Worm (Caenorhabditis elegans) whole organism, midembryonic: Measurements from ENCODE around the gene ceh-99.

Source experiments
- T22C8.4 ChIP-seq: fragments of 200-800 bp; sonication (Bioruptor generic); IDR thresholded peaks from 2 replicates; pipeline ENCODE4 v1.3.6; 2022; ENCODE audit warnings: missing genetic modification characterization, missing compliant biosample characterization
- cog-1 ChIP-seq: sonication (generic microtip); optimal IDR thresholded peaks from 2 replicates; lab custom pipeline; 2016; ENCODE audit warnings: missing genetic modification characterization, missing compliant biosample characterization
- flt-1 ChIP-seq: fragments of 200-800 bp; sonication (Bioruptor generic); IDR thresholded peaks from 2 replicates; pipeline ENCODE4 v1.3.6; 2022; ENCODE audit warnings: missing genetic modification characterization, missing compliant biosample characterization
- med-1 ChIP-seq: sonication (generic microtip); optimal IDR thresholded peaks from 2 replicates; lab custom pipeline; 2017; ENCODE audit warnings: missing genetic modification characterization, mild to moderate bottlenecking, missing compliant biosample characterization, antibody characterized with exemption, missing genetic modification reagents; ENCODE audit not compliant: insufficient read depth
- ref-1 ChIP-seq: fragments of 200-800 bp; sonication (Bioruptor generic); conservative IDR thresholded peaks from 2 replicates; pipeline ENCODE4 v1.3.6; 2022; ENCODE audit warnings: missing genetic modification reagents, missing genetic modification characterization, missing compliant biosample characterization
- tab-1 ChIP-seq: fragments of 200-800 bp; sonication (Bioruptor generic); IDR thresholded peaks from 2 replicates; pipeline ENCODE4 v1.3.6; 2022; ENCODE audit warnings: missing genetic modification characterization, missing compliant biosample characterization
- ztf-29 ChIP-seq: fragments of 200-800 bp; sonication (Bioruptor generic); IDR thresholded peaks from 2 replicates; pipeline ENCODE4 v1.3.6; 2022; ENCODE audit warnings: missing genetic modification reagents, missing genetic modification characterization, missing compliant biosample characterization

DNA sequence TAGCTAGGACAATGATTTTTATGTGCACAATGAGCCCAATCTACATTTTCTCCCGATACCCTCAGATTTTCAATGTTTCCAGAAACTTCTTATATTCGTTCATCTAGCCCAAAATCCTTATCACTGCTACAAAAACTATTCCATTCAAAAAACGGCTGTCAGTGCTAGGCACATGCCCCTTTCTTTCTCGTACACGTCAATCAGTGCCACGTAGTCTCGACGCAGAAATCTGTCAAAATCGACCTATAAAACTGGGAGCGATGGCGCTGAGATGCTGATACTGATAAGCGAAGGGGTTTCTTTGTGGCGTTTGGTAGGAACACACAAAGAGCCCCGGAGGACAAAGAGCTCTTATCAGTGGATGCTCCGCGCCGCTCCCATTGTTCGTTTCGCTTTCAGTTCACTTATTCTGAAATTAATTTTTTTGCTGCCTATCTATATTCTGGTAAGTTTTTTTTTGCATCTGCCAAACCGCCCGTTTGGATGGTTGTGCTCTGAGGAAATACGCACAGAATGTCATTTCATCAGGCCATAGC lies 904 bp upstream of the ceh-99 start, which contains the start of gene srh-70:
- TF ChIP-seq ref-1 (GFP tag; lab: Robert Waterston, UW), result no peak
- TF ChIP-seq tab-1, result no peak
- no peak for TF ChIP-seq T22C8.4 (GFP tag; lab: Robert Waterston, UW)
- no peak for TF ChIP-seq ztf-29
- TF ChIP-seq flt-1 (GFP tag; lab: Robert Waterston, UW), result no peak
- no peak for TF ChIP-seq med-1
- TF ChIP-seq cog-1 (tag; lab: Kevin White, UChicago), result no peak
